Worm (Caenorhabditis elegans): ENCODE data around the gene spn-4.

DNA sequence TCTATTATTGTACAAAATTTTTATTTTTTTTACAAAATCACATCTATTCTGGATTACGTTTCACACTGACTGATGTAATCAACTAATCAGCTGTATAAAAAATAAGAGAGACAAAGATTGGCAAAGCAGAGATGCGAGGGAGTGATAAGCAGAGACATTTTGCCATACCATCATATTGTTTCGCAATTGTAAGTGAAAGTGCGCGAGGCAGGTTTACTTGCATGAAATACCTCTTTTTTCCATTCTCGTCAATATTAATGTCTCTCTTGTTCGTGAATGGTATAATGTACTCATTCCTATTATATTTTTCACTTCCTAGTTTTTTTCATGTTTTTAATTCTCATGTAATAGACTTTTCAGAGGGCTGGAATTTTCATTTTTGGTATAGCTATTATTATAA, 47.8 kb downstream of the spn-4 start:
- TF ChIP-seq ceh-36 (tag; optimal IDR thresholded peaks at IDR 0.05): no peak
- no peak for TF ChIP-seq F13C5.2 (tag; optimal IDR thresholded peaks at IDR 0.05)
- TF ChIP-seq ama-1 (optimal IDR thresholded peaks at IDR 0.05): no peak
- no peak for TF ChIP-seq tbx-11 (GFP tag; IDR thresholded peaks at IDR 0.05)
- no peak for TF ChIP-seq scrt-1 (GFP tag; IDR thresholded peaks at IDR 0.05)
- TF ChIP-seq aly-1 (tag; optimal IDR thresholded peaks at IDR 0.05): no peak
